Fruit fly (Drosophila melanogaster) whole organism, adult: Measurements from ENCODE around the gene Acsf2.

Source experiments
- CG11617 ChIP-seq: fragments of 200-800 bp; sonication (Bioruptor generic); optimal IDR thresholded peaks from 2 replicates; lab custom pipeline; 2017; ENCODE audit warnings: mild to moderate bottlenecking, missing biosample characterization, missing genetic modification reagents, missing genetic modification characterization
- CG12768 ChIP-seq: fragments of 200-800 bp; sonication (Bioruptor generic); optimal IDR thresholded peaks from 2 replicates; lab custom pipeline; 2017; ENCODE audit warnings: missing biosample characterization, missing genetic modification characterization, mild to moderate bottlenecking, moderate library complexity, missing genetic modification reagents
- CG14711 ChIP-seq: fragments of 200-800 bp; sonication (Bioruptor generic); optimal IDR thresholded peaks from 2 replicates; lab custom pipeline; 2018; ENCODE audit warnings: missing biosample characterization, mild to moderate bottlenecking, missing genetic modification characterization, moderate library complexity
- CG7045 ChIP-seq: fragments of 200-800 bp; sonication (Bioruptor generic); optimal IDR thresholded peaks from 2 replicates; lab custom pipeline; 2017; ENCODE audit warnings: missing biosample characterization, mild to moderate bottlenecking, missing genetic modification characterization
- CG7101 ChIP-seq: fragments of 200-800 bp; sonication (Bioruptor generic); optimal IDR thresholded peaks from 2 replicates; lab custom pipeline; 2018; ENCODE audit warnings: missing biosample characterization, mild to moderate bottlenecking, missing genetic modification characterization, moderate library complexity
- Clk ChIP-seq: fragments of 200-800 bp; sonication (Bioruptor generic); optimal IDR thresholded peaks from 2 replicates; lab custom pipeline; 2017; ENCODE audit warnings: missing biosample characterization, missing genetic modification characterization
- Crg-1 ChIP-seq: fragments of 200-800 bp; sonication (Bioruptor generic); optimal IDR thresholded peaks from 2 replicates; lab custom pipeline; 2016; ENCODE audit warnings: missing biosample characterization, missing genetic modification characterization
- Hr96 ChIP-seq: fragments of 200-800 bp; sonication (Bioruptor generic); optimal IDR thresholded peaks from 2 replicates; lab custom pipeline; 2016; ENCODE audit warnings: missing biosample characterization, missing genetic modification characterization
- Mnt ChIP-seq: fragments of 200-800 bp; sonication (Bioruptor generic); optimal IDR thresholded peaks from 2 replicates; lab custom pipeline; 2016; ENCODE audit warnings: missing biosample characterization, mild to moderate bottlenecking, missing genetic modification characterization
- bab1 ChIP-seq: fragments of 200-800 bp; sonication (Bioruptor generic); optimal IDR thresholded peaks from 3 replicates; lab custom pipeline; 2019; ENCODE audit warnings: missing biosample characterization, mild to moderate bottlenecking, missing genetic modification characterization, moderate library complexity
- cic ChIP-seq: fragments of 200-800 bp; sonication (Bioruptor generic); optimal IDR thresholded peaks from 2 replicates; lab custom pipeline; 2017; ENCODE audit warnings: missing biosample characterization, mild to moderate bottlenecking, missing genetic modification characterization, moderate library complexity
- kay ChIP-seq: fragments of 200-800 bp; sonication (Bioruptor generic); peaks from one replicate; lab custom pipeline; 2016; ENCODE audit warnings: missing biosample characterization, missing genetic modification characterization, borderline replicate concordance
- ovo ChIP-seq: fragments of 200-800 bp; sonication (Bioruptor generic); optimal IDR thresholded peaks from 2 replicates; lab custom pipeline; 2016; ENCODE audit warnings: missing biosample characterization, missing genetic modification characterization
- tj ChIP-seq: fragments of 200-800 bp; sonication (Bioruptor generic); optimal IDR thresholded peaks from 3 replicates; lab custom pipeline; 2017; ENCODE audit warnings: missing biosample characterization, mild to moderate bottlenecking, missing genetic modification characterization, moderate library complexity

dm6 chr2L:5297961-5298311 is 44.1 kb downstream of the Acsf2 start:
- TF ChIP-seq kay (GFP tag; lab: Kevin White, UChicago), result no peak
- TF ChIP-seq CG7101 (tag; lab: Kevin White, UChicago), result no peak
- TF ChIP-seq bab1 (GFP tag; lab: Kevin White, UChicago), result no peak
- TF ChIP-seq cic (GFP tag; lab: Kevin White, UChicago), result no peak
- no peak for TF ChIP-seq ovo
- TF ChIP-seq Clk (GFP tag; lab: Kevin White, UChicago), result no peak
- TF ChIP-seq Crg-1 (GFP tag; lab: Kevin White, UChicago), result no peak
- no peak for TF ChIP-seq Hr96 (GFP tag; lab: Kevin White, UChicago)
- TF ChIP-seq CG14711, result no peak
- TF ChIP-seq CG7045 (GFP tag; lab: Kevin White, UChicago), result no peak
- TF ChIP-seq tj, result peak; percentile 70
- TF ChIP-seq CG12768, result no peak
- no peak for TF ChIP-seq CG11617 (GFP tag; lab: Kevin White, UChicago)
- TF ChIP-seq Mnt (GFP tag; lab: Kevin White, UChicago), result no peak
